Worm (Caenorhabditis elegans) whole organism, mixed stage, embryonic: ENCODE data around the gene clp-2.
A peak's percentile ranks its signal among the peaks of the same experiment; 100 is the strongest.

ENCODE experiments used
- M03D4.4 ChIP-seq: sonication (generic microtip); optimal IDR thresholded peaks from 2 replicates; lab custom pipeline; 2017; ENCODE audit warnings: mild to moderate bottlenecking, missing genetic modification characterization, missing compliant biosample characterization
- bed-3 ChIP-seq: fragments of 200-800 bp; sonication (Bioruptor generic); optimal IDR thresholded peaks from 3 replicates; lab custom pipeline; 2018; ENCODE audit warnings: mild to moderate bottlenecking, missing genetic modification characterization, moderate library complexity, missing compliant biosample characterization
- blmp-1 ChIP-seq: fragments of 150-350 bp; optimal IDR thresholded peaks from 2 replicates; lab custom pipeline; 2014; ENCODE audit warnings: missing biosample characterization, missing genetic modification characterization
- ceh-39 ChIP-seq: fragments of 150-350 bp; optimal IDR thresholded peaks from 2 replicates; lab custom pipeline; 2014; ENCODE audit warnings: missing biosample characterization, missing genetic modification characterization
- ceh-43 ChIP-seq: fragments of 200-800 bp; sonication (Bioruptor generic); optimal IDR thresholded peaks from 2 replicates; lab custom pipeline; 2018; ENCODE audit warnings: mild to moderate bottlenecking, missing genetic modification characterization, moderate library complexity, missing compliant biosample characterization
- ceh-83 ChIP-seq: fragments of 200-800 bp; sonication (Bioruptor generic); optimal IDR thresholded peaks from 2 replicates; lab custom pipeline; 2018; ENCODE audit warnings: mild to moderate bottlenecking, missing genetic modification characterization, missing compliant biosample characterization
- ces-1 ChIP-seq: fragments of 150-350 bp; optimal IDR thresholded peaks from 2 replicates; lab custom pipeline; 2014; ENCODE audit warnings: missing biosample characterization, missing genetic modification reagents, missing genetic modification characterization
- cnd-1 ChIP-seq: fragments of 200-800 bp; sonication (Bioruptor generic); optimal IDR thresholded peaks from 2 replicates; lab custom pipeline; 2018; ENCODE audit warnings: mild to moderate bottlenecking, missing genetic modification characterization, missing compliant biosample characterization
- drap-1 ChIP-seq: fragments of 200-800 bp; sonication (Bioruptor generic); optimal IDR thresholded peaks from 3 replicates; lab custom pipeline; 2018; ENCODE audit warnings: mild to moderate bottlenecking, missing genetic modification characterization, missing compliant biosample characterization
- elt-1 ChIP-seq: sonication (generic microtip); optimal IDR thresholded peaks from 2 replicates; lab custom pipeline; 2017; ENCODE audit warnings: missing genetic modification characterization, mild to moderate bottlenecking, missing compliant biosample characterization, antibody characterized with exemption, moderate library complexity, borderline replicate concordance; ENCODE audit not compliant: insufficient read depth
- elt-3 ChIP-seq: fragments of 150-350 bp; optimal IDR thresholded peaks from 2 replicates; lab custom pipeline; 2014; ENCODE audit warnings: missing biosample characterization, missing genetic modification characterization
- flh-1 ChIP-seq: fragments of 200-800 bp; sonication (Bioruptor generic); optimal IDR thresholded peaks from 2 replicates; lab custom pipeline; 2018; ENCODE audit warnings: mild to moderate bottlenecking, missing genetic modification characterization, moderate library complexity, missing compliant biosample characterization
- ham-2 ChIP-seq: fragments of 200-800 bp; sonication (Bioruptor generic); optimal IDR thresholded peaks from 2 replicates; lab custom pipeline; 2018; ENCODE audit warnings: mild to moderate bottlenecking, missing genetic modification characterization, missing compliant biosample characterization
- hlh-1 ChIP-seq: fragments of 150-350 bp; optimal IDR thresholded peaks from 2 replicates; lab custom pipeline; 2014; ENCODE audit warnings: missing biosample characterization, missing genetic modification reagents, missing genetic modification characterization
- lin-13 ChIP-seq: fragments of 150-350 bp; optimal IDR thresholded peaks from 2 replicates; lab custom pipeline; 2014; ENCODE audit warnings: missing biosample characterization, missing genetic modification characterization
- lin-32 ChIP-seq: fragments of 200-800 bp; sonication (Bioruptor generic); optimal IDR thresholded peaks from 2 replicates; lab custom pipeline; 2018; ENCODE audit warnings: mild to moderate bottlenecking, missing genetic modification characterization, missing compliant biosample characterization
- lsy-2 ChIP-seq: fragments of 150-350 bp; optimal IDR thresholded peaks from 2 replicates; lab custom pipeline; 2014; ENCODE audit warnings: missing biosample characterization, missing genetic modification characterization
- mab-5 ChIP-seq: fragments of 150-350 bp; optimal IDR thresholded peaks from 2 replicates; lab custom pipeline; 2014; ENCODE audit warnings: missing biosample characterization, missing genetic modification characterization
- mep-1 ChIP-seq: fragments of 150-350 bp; optimal IDR thresholded peaks from 2 replicates; lab custom pipeline; 2017; ENCODE audit warnings: missing biosample characterization, missing genetic modification reagents, missing genetic modification characterization, inconsistent platforms
- mls-2 ChIP-seq: sonication (generic microtip); optimal IDR thresholded peaks from 2 replicates; lab custom pipeline; 2016; ENCODE audit warnings: mild to moderate bottlenecking, missing genetic modification characterization, moderate library complexity, missing compliant biosample characterization
- nhr-12 ChIP-seq: fragments of 150-350 bp; optimal IDR thresholded peaks from 2 replicates; lab custom pipeline; 2014; ENCODE audit warnings: missing biosample characterization, missing genetic modification characterization
- nhr-2 ChIP-seq: fragments of 150-350 bp; optimal IDR thresholded peaks from 2 replicates; lab custom pipeline; 2014; ENCODE audit warnings: missing biosample characterization, missing genetic modification characterization
- nhr-237 ChIP-seq: fragments of 150-350 bp; optimal IDR thresholded peaks from 2 replicates; lab custom pipeline; 2014; ENCODE audit warnings: missing biosample characterization, missing genetic modification characterization
- nhr-28 ChIP-seq: fragments of 150-350 bp; optimal IDR thresholded peaks from 2 replicates; lab custom pipeline; 2014; ENCODE audit warnings: missing biosample characterization, missing genetic modification characterization
- nhr-76 ChIP-seq: sonication (generic microtip); optimal IDR thresholded peaks from 2 replicates; lab custom pipeline; 2017; ENCODE audit warnings: missing biosample characterization, missing genetic modification characterization
- pha-4 ChIP-seq: fragments of 150-350 bp; optimal IDR thresholded peaks from 2 replicates; lab custom pipeline; 2018; ENCODE audit warnings: missing biosample characterization, missing genetic modification reagents, missing genetic modification characterization
- sem-2 ChIP-seq: fragments of 200-800 bp; sonication (Bioruptor generic); optimal IDR thresholded peaks from 2 replicates; lab custom pipeline; 2018; ENCODE audit warnings: mild to moderate bottlenecking, missing genetic modification characterization, missing compliant biosample characterization
- snpc-4 ChIP-seq: fragments of 150-350 bp; optimal IDR thresholded peaks from 2 replicates; lab custom pipeline; 2014; ENCODE audit warnings: missing biosample characterization, missing genetic modification characterization
- sptf-1 ChIP-seq: sonication (generic microtip); optimal IDR thresholded peaks from 2 replicates; lab custom pipeline; 2017; ENCODE audit warnings: mild to moderate bottlenecking, missing genetic modification characterization, moderate library complexity, missing compliant biosample characterization
- tbx-8 ChIP-seq: fragments of 200-800 bp; sonication (Bioruptor generic); optimal IDR thresholded peaks from 2 replicates; lab custom pipeline; 2018; ENCODE audit warnings: mild to moderate bottlenecking, missing genetic modification characterization, moderate library complexity, missing compliant biosample characterization
- unc-120 ChIP-seq: sonication (generic microtip); optimal IDR thresholded peaks from 2 replicates; lab custom pipeline; 2017; ENCODE audit warnings: missing genetic modification characterization, missing compliant biosample characterization; ENCODE audit not compliant: poor library complexity, severe bottlenecking
- unc-39 ChIP-seq: fragments of 150-350 bp; optimal IDR thresholded peaks from 2 replicates; lab custom pipeline; 2014; ENCODE audit warnings: missing biosample characterization, missing genetic modification characterization
- unc-62 ChIP-seq: fragments of 150-350 bp; optimal IDR thresholded peaks from 2 replicates; lab custom pipeline; 2014; ENCODE audit warnings: missing biosample characterization, missing genetic modification reagents, missing genetic modification characterization
- zip-8 ChIP-seq: fragments of 150-350 bp; optimal IDR thresholded peaks from 2 replicates; lab custom pipeline; 2014; ENCODE audit warnings: missing biosample characterization, missing genetic modification characterization
- ztf-11 ChIP-seq: fragments of 150-350 bp; optimal IDR thresholded peaks from 2 replicates; lab custom pipeline; 2014; ENCODE audit warnings: missing biosample characterization, missing genetic modification characterization

The clp-2 gene

DNA sequence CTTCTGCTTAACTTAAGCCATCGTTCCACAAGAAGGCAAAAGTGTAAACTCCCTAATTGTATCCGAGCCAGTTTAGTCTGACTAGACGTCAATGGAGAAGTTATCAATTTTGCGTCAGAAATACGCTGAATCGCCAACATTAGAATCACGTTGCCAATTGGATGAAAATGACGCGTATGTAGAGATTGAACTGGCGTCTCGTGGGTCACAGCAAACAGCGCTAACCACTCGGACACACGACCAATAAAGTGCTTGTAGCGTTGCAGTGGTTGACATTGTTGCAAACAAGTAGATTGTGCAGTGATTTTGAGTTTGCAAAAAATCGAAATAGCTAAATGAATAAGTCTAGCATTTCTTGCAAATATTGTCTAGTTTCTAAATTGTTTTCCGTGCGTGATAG is 14.2 kb downstream of the clp-2 start:
- TF ChIP-seq elt-3 (no peak), cnd-1 (tag; lab: Kevin White, UChicago) (peak; percentile 93), ztf-11 (no peak), flh-1 (GFP tag; lab: Kevin White, UChicago) (peak; percentile 72), nhr-2 (tag; lab: Kevin White, UChicago) (no peak), drap-1 (GFP tag; lab: Kevin White, UChicago) (peak; percentile 89), ceh-43 (peak; percentile 78), ces-1 (GFP tag; lab: Kevin White, UChicago) (no peak), snpc-4 (tag; lab: Kevin White, UChicago) (no peak), nhr-28 (no peak), unc-120 (tag; lab: Kevin White, UChicago) (peak; percentile 71), mab-5 (tag; lab: Kevin White, UChicago) (no peak), elt-1 (tag; lab: Kevin White, UChicago) (no peak), lin-13 (tag; lab: Kevin White, UChicago) (peak; percentile 38), nhr-237 (tag; lab: Kevin White, UChicago) (no peak), lin-32 (GFP tag; lab: Kevin White, UChicago) (peak; percentile 81), ceh-39 (tag; lab: Kevin White, UChicago) (no peak), mep-1 (tag; lab: Kevin White, UChicago) (peak; percentile 41), zip-8 (tag; lab: Kevin White, UChicago) (no peak), pha-4 (tag; lab: Kevin White, UChicago) (peak; percentile 50), unc-39 (tag; lab: Kevin White, UChicago) (no peak), nhr-12 (tag; lab: Kevin White, UChicago) (peak; percentile 26), hlh-1 (peak; percentile 30), sem-2 (GFP tag; lab: Kevin White, UChicago) (peak; percentile 78), ceh-83 (GFP tag; lab: Kevin White, UChicago) (peak; percentile 85), ham-2 (peak; percentile 82), M03D4.4 (peak; percentile 87), bed-3 (GFP tag; lab: Kevin White, UChicago) (peak; percentile 77), blmp-1 (no peak), sptf-1 (tag; lab: Kevin White, UChicago) (peak; percentile 87), lsy-2 (no peak), mls-2 (tag; lab: Kevin White, UChicago) (peak; percentile 85), unc-62 (no peak), tbx-8 (GFP tag; lab: Kevin White, UChicago) (peak; percentile 57), nhr-76 (tag; lab: Kevin White, UChicago) (no peak)

- TF ChIP-seq nhr-237 (tag; lab: Kevin White, UChicago) = no peak
- TF ChIP-seq ztf-11 = no peak
- TF ChIP-seq, all 35 proteins: peak for 0
Measured at ce11 chrIII:4688965-4689364, 14.9 kb downstream of the clp-2 start, which contains the start of gene ppat-1. Gene ppat-1 (plus strand): TSS chrIII:4689280.

DNA sequence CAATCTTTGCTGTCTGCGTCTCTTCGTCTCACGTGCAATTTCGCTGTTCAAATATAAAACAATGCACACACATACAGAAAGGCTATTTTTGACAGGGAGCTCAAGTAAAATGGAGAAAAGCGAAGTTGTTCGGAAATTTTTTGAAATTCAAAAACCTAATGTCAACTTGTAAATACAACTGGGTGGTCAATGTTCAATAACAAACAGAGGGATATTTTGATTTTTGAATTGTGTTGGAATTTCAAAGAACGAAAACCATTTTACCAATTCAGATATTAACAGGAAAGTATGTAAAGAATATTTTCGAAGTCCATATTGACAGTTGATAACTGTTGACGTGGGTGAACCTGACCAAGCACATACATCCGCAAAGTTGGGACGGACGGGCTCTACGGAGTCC is 15.5 kb downstream of the clp-2 start, which contains the start of gene tag-243:
TSS of gene tag-243 (minus strand) at position 101 of the 400 bp plus-strand sequence.
- TF ChIP-seq nhr-2 (tag; lab: Kevin White, UChicago) (no peak), nhr-28 (no peak)

DNA sequence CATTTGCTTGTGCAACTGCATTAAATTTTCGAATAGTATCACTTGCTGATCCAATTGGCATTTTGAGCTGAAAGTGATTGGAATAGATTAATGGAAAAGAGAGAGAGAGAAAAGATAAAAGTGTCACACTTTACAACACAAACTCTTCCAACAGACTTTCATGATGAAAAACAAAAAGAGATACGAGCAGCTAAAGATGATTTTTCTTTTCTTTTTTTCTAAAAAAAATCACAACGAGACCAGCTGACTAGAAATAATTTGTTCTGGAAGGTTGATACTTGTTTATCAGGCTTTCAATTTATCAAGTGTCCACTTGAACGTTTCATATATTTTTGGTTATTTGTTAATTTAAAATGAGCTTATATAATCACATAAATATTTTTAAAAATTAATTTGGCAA is 16.7 kb downstream of the clp-2 start:
- peak; percentile 60 for TF ChIP-seq unc-62
- no peak for TF ChIP-seq mls-2 (tag; lab: Kevin White, UChicago)
